1 fruit fly cellular context compared by ENCODE assay signal in genomic region chrX:10966978-10967731, dm6.
A peak's percentile ranks its signal among the peaks of the same experiment; 100 is the strongest.
TF ChIP-seq lines count a peak whose summit lies in the region.

Gene C901, minus strand, starts transcription at chrX:10967134.

TF ChIP-seq in whole organism, embryonic, 481 proteins besides CTCF, POLR2A, EP300 and RAD21 (continued from another document and continues in another):
- TF ChIP-seq wor (GFP tag; IDR thresholded peaks at IDR 0.05; lab: Robert Waterston, UW): peak; percentile 51; the same call in 1 of the 2 replicates
- TF ChIP-seq Abd-B (GFP tag; optimal IDR thresholded peaks at IDR 0.05; lab: Kevin White, UChicago): peak; percentile 42
- peak; percentile 11 for TF ChIP-seq Med (GFP tag; lab: Kevin White, UChicago)
- no peak for TF ChIP-seq Rx (GFP tag; IDR thresholded peaks at IDR 0.05; lab: Robert Waterston, UW)
- TF ChIP-seq HmgZ (tag; optimal IDR thresholded peaks at IDR 0.05; lab: Kevin White, UChicago): peak; percentile 28
- TF ChIP-seq caup (GFP tag; optimal IDR thresholded peaks at IDR 0.05; lab: Kevin White, UChicago; ENCODE audit: severe bottlenecking): peak; percentile 6
- peak; percentile 55 for TF ChIP-seq CG10209 (GFP tag; optimal IDR thresholded peaks at IDR 0.05; lab: Kevin White, UChicago)
- TF ChIP-seq Dek (tag; optimal IDR thresholded peaks at IDR 0.05; lab: Kevin White, UChicago): peak; percentile 6
- peak; percentile 49 for TF ChIP-seq CG2202 (tag; optimal IDR thresholded peaks at IDR 0.05; lab: Kevin White, UChicago)
- TF ChIP-seq stwl (tag; optimal IDR thresholded peaks at IDR 0.05; lab: Kevin White, UChicago): no peak
- TF ChIP-seq ranshi (GFP tag; IDR thresholded peaks at IDR 0.05; lab: Robert Waterston, UW): peak; percentile 46; the same call in 1 of the 2 replicates
- peak; percentile 78 for TF ChIP-seq PHDP (tag; optimal IDR thresholded peaks at IDR 0.05; lab: Kevin White, UChicago)
- TF ChIP-seq CG12299 (tag; optimal IDR thresholded peaks at IDR 0.05; lab: Kevin White, UChicago): peak; percentile 30
- peak; percentile 21; the same call in 1 of the 2 replicates for TF ChIP-seq Atf6 (GFP tag; IDR thresholded peaks at IDR 0.05; lab: Robert Waterston, UW)
- peak; percentile 13 for TF ChIP-seq CG12942 (GFP tag; optimal IDR thresholded peaks at IDR 0.05; lab: Kevin White, UChicago)
- TF ChIP-seq en (GFP tag; optimal IDR thresholded peaks at IDR 0.05; lab: Kevin White, UChicago): no peak
- no peak for TF ChIP-seq tup (GFP tag; optimal IDR thresholded peaks at IDR 0.05; lab: Kevin White, UChicago)
- no peak for TF ChIP-seq Bdp1 (GFP tag; optimal IDR thresholded peaks at IDR 0.05; lab: Kevin White, UChicago)
- peak; percentile 53 for TF ChIP-seq CG1602 (GFP tag; optimal IDR thresholded peaks at IDR 0.05; lab: Kevin White, UChicago)
- peak; percentile 44 for TF ChIP-seq oc (tag; optimal IDR thresholded peaks at IDR 0.05; lab: Kevin White, UChicago)
- no peak for TF ChIP-seq Dref (GFP tag; IDR thresholded peaks at IDR 0.05; lab: Robert Waterston, UW)
- peak; percentile 86 for TF ChIP-seq CG2712 (tag; optimal IDR thresholded peaks at IDR 0.05; lab: Kevin White, UChicago)
- TF ChIP-seq Asciz (GFP tag; optimal IDR thresholded peaks at IDR 0.05; lab: Kevin White, UChicago): peak; percentile 67
- TF ChIP-seq CG11247 (GFP tag; IDR thresholded peaks at IDR 0.05; lab: Robert Waterston, UW): 0 out of 2 replicates have a peak, but pooled peaks have one; percentile 30
- TF ChIP-seq CG5245 (GFP tag; optimal IDR thresholded peaks at IDR 0.05; lab: Kevin White, UChicago): peak; percentile 21
- no peak for TF ChIP-seq D (optimal IDR thresholded peaks at IDR 0.05; lab: Kevin White, UChicago)
- peak; percentile 63 for TF ChIP-seq D (GFP tag; optimal IDR thresholded peaks at IDR 0.05; lab: Kevin White, UChicago)
- TF ChIP-seq bsh (GFP tag; optimal IDR thresholded peaks at IDR 0.05; lab: Kevin White, UChicago): peak in 1 of 2 experiments; percentile 87
- TF ChIP-seq Vsx1 (GFP tag; optimal IDR thresholded peaks at IDR 0.05; lab: Kevin White, UChicago): no peak
- TF ChIP-seq Nf-YC (tag; optimal IDR thresholded peaks at IDR 0.05; lab: Kevin White, UChicago): peak; percentile 52
- peak in 1 of 2 experiments; percentile 77 for TF ChIP-seq Hr78 (GFP tag; optimal IDR thresholded peaks at IDR 0.05; lab: Kevin White, UChicago)
- TF ChIP-seq mam (GFP tag; optimal IDR thresholded peaks at IDR 0.05; lab: Kevin White, UChicago): no peak
- peak; percentile 64 for TF ChIP-seq CG10431 (GFP tag; optimal IDR thresholded peaks at IDR 0.05; lab: Kevin White, UChicago)
- no peak for TF ChIP-seq Mrtf (GFP tag; IDR thresholded peaks at IDR 0.05; lab: Robert Waterston, UW)
- TF ChIP-seq CoRest (tag; optimal IDR thresholded peaks at IDR 0.05; lab: Kevin White, UChicago): peak; percentile 85
- TF ChIP-seq yki (optimal IDR thresholded peaks at IDR 0.05; lab: Kevin White, UChicago): no peak
- peak; percentile 71 for TF ChIP-seq CG7556 (GFP tag; optimal IDR thresholded peaks at IDR 0.05; lab: Kevin White, UChicago)
- no peak for TF ChIP-seq CG8089 (GFP tag; optimal IDR thresholded peaks at IDR 0.05; lab: Kevin White, UChicago)
- no peak for TF ChIP-seq dm (GFP tag; optimal IDR thresholded peaks at IDR 0.05; lab: Kevin White, UChicago)
- 0 out of 2 replicates have a peak, but pooled peaks have one; percentile 18 for TF ChIP-seq CG9215 (GFP tag; IDR thresholded peaks at IDR 0.05; lab: Robert Waterston, UW)
- no peak for TF ChIP-seq Sry-β (GFP tag; optimal IDR thresholded peaks at IDR 0.05; lab: Kevin White, UChicago)
- no peak for TF ChIP-seq CG3065 (GFP tag; optimal IDR thresholded peaks at IDR 0.05; lab: Kevin White, UChicago)
- TF ChIP-seq slp2 (GFP tag; optimal IDR thresholded peaks at IDR 0.05; lab: Kevin White, UChicago): no peak
- peak; percentile 76 for TF ChIP-seq trem (tag; optimal IDR thresholded peaks at IDR 0.05; lab: Kevin White, UChicago)
- no peak for TF ChIP-seq Doc3 (GFP tag; IDR thresholded peaks at IDR 0.05; lab: Robert Waterston, UW; ENCODE audit: partially characterized antibody)
- TF ChIP-seq az2 (GFP tag; optimal IDR thresholded peaks at IDR 0.05; lab: Kevin White, UChicago): peak; percentile 59
- TF ChIP-seq Lhr (GFP tag; optimal IDR thresholded peaks at IDR 0.05; lab: Kevin White, UChicago): peak; percentile 26
- peak; percentile 61 for TF ChIP-seq sisA (GFP tag; IDR thresholded peaks at IDR 0.05; lab: Robert Waterston, UW)
- peak; percentile 59 for TF ChIP-seq ewg (GFP tag; optimal IDR thresholded peaks at IDR 0.05; lab: Kevin White, UChicago)
- TF ChIP-seq CG15696 (tag; optimal IDR thresholded peaks at IDR 0.05; lab: Kevin White, UChicago): peak; percentile 27
- peak; percentile 77 for TF ChIP-seq Drgx (GFP tag; IDR thresholded peaks at IDR 0.05; lab: Robert Waterston, UW)
- peak; percentile 5 for TF ChIP-seq CG16815 (GFP tag; optimal IDR thresholded peaks at IDR 0.05; lab: Kevin White, UChicago)
- peak; percentile 60 for TF ChIP-seq onecut (GFP tag; IDR thresholded peaks at IDR 0.05; lab: Robert Waterston, UW)
- no peak for TF ChIP-seq cg (GFP tag; optimal IDR thresholded peaks at IDR 0.05; lab: Kevin White, UChicago)
- TF ChIP-seq CG3281 (GFP tag; optimal IDR thresholded peaks at IDR 0.05; lab: Kevin White, UChicago): no peak
- no peak for TF ChIP-seq HmgD (GFP tag; optimal IDR thresholded peaks at IDR 0.05; lab: Kevin White, UChicago)
- peak; percentile 47 for TF ChIP-seq bcd (GFP tag; optimal IDR thresholded peaks at IDR 0.05; lab: Kevin White, UChicago)
- TF ChIP-seq CG3847 (GFP tag; IDR thresholded peaks at IDR 0.05; lab: Robert Waterston, UW): 0 out of 2 replicates have a peak, but pooled peaks have one; percentile 49
- peak; percentile 30; the same call in 1 of the 2 replicates for TF ChIP-seq peb (GFP tag; IDR thresholded peaks at IDR 0.05; lab: Robert Waterston, UW)
- TF ChIP-seq Hr3 (GFP tag; optimal IDR thresholded peaks at IDR 0.05; lab: Kevin White, UChicago): peak; percentile 56
- TF ChIP-seq tgo (GFP tag; IDR thresholded peaks at IDR 0.05; lab: Robert Waterston, UW): peak; percentile 67
- TF ChIP-seq wdn (GFP tag; IDR thresholded peaks at IDR 0.05; lab: Robert Waterston, UW): no peak
- TF ChIP-seq Ets65A (GFP tag; lab: Kevin White, UChicago): no peak
- 0 out of 2 replicates have a peak, but pooled peaks have one; percentile 27 for TF ChIP-seq CG31224 (GFP tag; IDR thresholded peaks at IDR 0.05; lab: Robert Waterston, UW)
- TF ChIP-seq CG11093 (GFP tag; IDR thresholded peaks at IDR 0.05; lab: Robert Waterston, UW): peak; percentile 59; the same call in 1 of the 3 replicates
- peak; percentile 79 for TF ChIP-seq CG11695 (GFP tag; IDR thresholded peaks at IDR 0.05; lab: Robert Waterston, UW)
- TF ChIP-seq dpn (GFP tag; optimal IDR thresholded peaks at IDR 0.05; lab: Kevin White, UChicago): peak in 1 of 2 experiments; percentile 63
- peak; percentile 19 for TF ChIP-seq CG13775 (GFP tag; optimal IDR thresholded peaks at IDR 0.05; lab: Kevin White, UChicago)
- peak; percentile 69 for TF ChIP-seq ATbp (GFP tag; optimal IDR thresholded peaks at IDR 0.05; lab: Kevin White, UChicago)
- no peak for TF ChIP-seq ems (GFP tag; optimal IDR thresholded peaks at IDR 0.05; lab: Kevin White, UChicago)
- TF ChIP-seq grn (GFP tag; optimal IDR thresholded peaks at IDR 0.05; lab: Kevin White, UChicago): no peak
- TF ChIP-seq CG14050 (GFP tag; IDR thresholded peaks at IDR 0.05; lab: Robert Waterston, UW): peak; percentile 44; the same call in 2 of the 3 replicates
- no peak for TF ChIP-seq CHES-1-like (GFP tag; optimal IDR thresholded peaks at IDR 0.05; lab: Kevin White, UChicago)
- peak; percentile 49 for TF ChIP-seq Six4 (GFP tag; optimal IDR thresholded peaks at IDR 0.05; lab: Kevin White, UChicago)
- TF ChIP-seq CG30431 (GFP tag; optimal IDR thresholded peaks at IDR 0.05; lab: Kevin White, UChicago): peak; percentile 4
- peak; percentile 68 for TF ChIP-seq CG17829 (tag; optimal IDR thresholded peaks at IDR 0.05; lab: Kevin White, UChicago)
- no peak for TF ChIP-seq pan (optimal IDR thresholded peaks at IDR 0.05; lab: Kevin White, UChicago)
- TF ChIP-seq pan (GFP tag; optimal IDR thresholded peaks at IDR 0.05 in 1 of 2, IDR thresholded peaks at IDR 0.05 in 1 of 2): peak in 1 of 2 experiments; percentile 58
- TF ChIP-seq lola (GFP tag; optimal IDR thresholded peaks at IDR 0.05; lab: Kevin White, UChicago): peak in 1 of 3 experiments; percentile 82
- peak; percentile 78 for TF ChIP-seq gsb-n (tag; optimal IDR thresholded peaks at IDR 0.05; lab: Kevin White, UChicago)
- TF ChIP-seq kah (GFP tag; optimal IDR thresholded peaks at IDR 0.05; lab: Kevin White, UChicago): peak; percentile 9
- peak; percentile 89 for TF ChIP-seq CG17361 (GFP tag; IDR thresholded peaks at IDR 0.05; lab: Robert Waterston, UW)
- TF ChIP-seq lmd (GFP tag; IDR thresholded peaks at IDR 0.05; lab: Robert Waterston, UW): peak; percentile 69
- TF ChIP-seq pnt (GFP tag; optimal IDR thresholded peaks at IDR 0.05; lab: Kevin White, UChicago): no peak
- TF ChIP-seq Deaf1 (tag; optimal IDR thresholded peaks at IDR 0.05; lab: Kevin White, UChicago): peak; percentile 37
- 0 out of 3 replicates have a peak, but pooled peaks have one; percentile 27 for TF ChIP-seq CG34422 (GFP tag; IDR thresholded peaks at IDR 0.05; lab: Robert Waterston, UW)
- peak; percentile 5 for TF ChIP-seq Hsf (GFP tag; optimal IDR thresholded peaks at IDR 0.05; lab: Kevin White, UChicago)
- peak; percentile 19 for TF ChIP-seq CG18599 (GFP tag; optimal IDR thresholded peaks at IDR 0.05; lab: Kevin White, UChicago)
- no peak for TF ChIP-seq CG13123 (GFP tag; optimal IDR thresholded peaks at IDR 0.05; lab: Kevin White, UChicago)
- peak; percentile 87 for TF ChIP-seq dmrt99B (tag; optimal IDR thresholded peaks at IDR 0.05; lab: Kevin White, UChicago)
- TF ChIP-seq Adf1 (GFP tag; IDR thresholded peaks at IDR 0.05; lab: Robert Waterston, UW): no peak
- peak; percentile 21 for TF ChIP-seq sd (tag; optimal IDR thresholded peaks at IDR 0.05; lab: Kevin White, UChicago)
- TF ChIP-seq Ada2b (GFP tag; IDR thresholded peaks at IDR 0.05; lab: Robert Waterston, UW): peak; percentile 49
- TF ChIP-seq BEAF-32 (GFP tag; optimal IDR thresholded peaks at IDR 0.05; lab: Kevin White, UChicago): no peak
- TF ChIP-seq ttk (GFP tag; IDR thresholded peaks at IDR 0.05; lab: Robert Waterston, UW): peak; percentile 69
- TF ChIP-seq abd-A (tag; optimal IDR thresholded peaks at IDR 0.05; lab: Kevin White, UChicago): no peak
- peak; percentile 47 for TF ChIP-seq tin (GFP tag; optimal IDR thresholded peaks at IDR 0.05; lab: Kevin White, UChicago)
- peak; percentile 66 for TF ChIP-seq Ptx1 (GFP tag; IDR thresholded peaks at IDR 0.05; lab: Robert Waterston, UW)
- TF ChIP-seq salm (tag; optimal IDR thresholded peaks at IDR 0.05; lab: Kevin White, UChicago): peak; percentile 57
- no peak for TF ChIP-seq Dad (GFP tag; optimal IDR thresholded peaks at IDR 0.05; lab: Kevin White, UChicago)
- TF ChIP-seq pros (GFP tag; optimal IDR thresholded peaks at IDR 0.05; lab: Kevin White, UChicago): peak; percentile 92
- TF ChIP-seq seq (GFP tag; IDR thresholded peaks at IDR 0.05; lab: Robert Waterston, UW): 0 out of 2 replicates have a peak, but pooled peaks have one; percentile 27
- peak; percentile 80 for TF ChIP-seq CG14710 (tag; optimal IDR thresholded peaks at IDR 0.05; lab: Kevin White, UChicago)
- TF ChIP-seq unpg (GFP tag; optimal IDR thresholded peaks at IDR 0.05; lab: Kevin White, UChicago): peak; percentile 82
- TF ChIP-seq CG13296 (GFP tag; optimal IDR thresholded peaks at IDR 0.05; lab: Kevin White, UChicago): no peak
- TF ChIP-seq Bteb2 (GFP tag; optimal IDR thresholded peaks at IDR 0.05; lab: Kevin White, UChicago): no peak
- TF ChIP-seq CG17802 (tag; optimal IDR thresholded peaks at IDR 0.05; lab: Kevin White, UChicago): no peak
- peak; percentile 89 for TF ChIP-seq CG31441 (GFP tag; IDR thresholded peaks at IDR 0.05; lab: Robert Waterston, UW)
- no peak for TF ChIP-seq aop (GFP tag; IDR thresholded peaks at IDR 0.05; lab: Robert Waterston, UW)
- no peak for TF ChIP-seq sna (GFP tag; IDR thresholded peaks at IDR 0.05; lab: Robert Waterston, UW; ENCODE audit: partially characterized antibody)
- no peak for TF ChIP-seq MTF-1 (GFP tag; optimal IDR thresholded peaks at IDR 0.05; lab: Kevin White, UChicago; ENCODE audit: borderline replicate concordance)
- peak; percentile 32; the same call in 1 of the 2 replicates for TF ChIP-seq ssp (GFP tag; IDR thresholded peaks at IDR 0.05; lab: Robert Waterston, UW)
- peak; percentile 62 for TF ChIP-seq tap (tag; optimal IDR thresholded peaks at IDR 0.05; lab: Kevin White, UChicago)
- no peak for TF ChIP-seq Myb (GFP tag; optimal IDR thresholded peaks at IDR 0.05; lab: Kevin White, UChicago)
- TF ChIP-seq E2f1 (GFP tag; IDR thresholded peaks at IDR 0.05; lab: Robert Waterston, UW): peak; percentile 67
- TF ChIP-seq twi (tag; optimal IDR thresholded peaks at IDR 0.05; lab: Kevin White, UChicago): peak; percentile 60
- no peak for TF ChIP-seq ken (GFP tag; IDR thresholded peaks at IDR 0.05; lab: Robert Waterston, UW)
- TF ChIP-seq chn (GFP tag; optimal IDR thresholded peaks at IDR 0.05; lab: Kevin White, UChicago): no peak
- peak; percentile 38 for TF ChIP-seq E2f2 (GFP tag; IDR thresholded peaks at IDR 0.05; lab: Robert Waterston, UW)
- peak; percentile 86 for TF ChIP-seq CG18262 (tag; optimal IDR thresholded peaks at IDR 0.05; lab: Kevin White, UChicago)
- TF ChIP-seq CG4854 (GFP tag; optimal IDR thresholded peaks at IDR 0.05; lab: Kevin White, UChicago): no peak
- no peak for TF ChIP-seq hkb (optimal IDR thresholded peaks at IDR 0.05; lab: Kevin White, UChicago)
- TF ChIP-seq hkb (GFP tag; IDR thresholded peaks at IDR 0.05; lab: Robert Waterston, UW): peak; percentile 67
- TF ChIP-seq CG12104 (GFP tag; optimal IDR thresholded peaks at IDR 0.05; lab: Kevin White, UChicago): peak; percentile 41
- peak; percentile 42 for TF ChIP-seq CG2875 (GFP tag; optimal IDR thresholded peaks at IDR 0.05; lab: Kevin White, UChicago)
- TF ChIP-seq Oaz (GFP tag; IDR thresholded peaks at IDR 0.05; lab: Robert Waterston, UW): 0 out of 2 replicates have a peak, but pooled peaks have one; percentile 26
- TF ChIP-seq prd (optimal IDR thresholded peaks at IDR 0.05; lab: Kevin White, UChicago): no peak
- TF ChIP-seq prd (GFP tag; IDR thresholded peaks at IDR 0.05; lab: Robert Waterston, UW): peak; percentile 61
- TF ChIP-seq Chrac-16 (GFP tag; optimal IDR thresholded peaks at IDR 0.05; lab: Kevin White, UChicago): peak; percentile 18
- no peak for TF ChIP-seq Atf3 (GFP tag; optimal IDR thresholded peaks at IDR 0.05; lab: Kevin White, UChicago)
- peak; percentile 47; the same call in 1 of the 3 replicates for TF ChIP-seq CG7357 (GFP tag; IDR thresholded peaks at IDR 0.05; lab: Robert Waterston, UW)
- TF ChIP-seq jing (GFP tag; optimal IDR thresholded peaks at IDR 0.05; lab: Kevin White, UChicago): no peak
